Fruit fly (Drosophila melanogaster): Measurements from ENCODE around the gene CG9813.

The CG9813 gene

DNA sequence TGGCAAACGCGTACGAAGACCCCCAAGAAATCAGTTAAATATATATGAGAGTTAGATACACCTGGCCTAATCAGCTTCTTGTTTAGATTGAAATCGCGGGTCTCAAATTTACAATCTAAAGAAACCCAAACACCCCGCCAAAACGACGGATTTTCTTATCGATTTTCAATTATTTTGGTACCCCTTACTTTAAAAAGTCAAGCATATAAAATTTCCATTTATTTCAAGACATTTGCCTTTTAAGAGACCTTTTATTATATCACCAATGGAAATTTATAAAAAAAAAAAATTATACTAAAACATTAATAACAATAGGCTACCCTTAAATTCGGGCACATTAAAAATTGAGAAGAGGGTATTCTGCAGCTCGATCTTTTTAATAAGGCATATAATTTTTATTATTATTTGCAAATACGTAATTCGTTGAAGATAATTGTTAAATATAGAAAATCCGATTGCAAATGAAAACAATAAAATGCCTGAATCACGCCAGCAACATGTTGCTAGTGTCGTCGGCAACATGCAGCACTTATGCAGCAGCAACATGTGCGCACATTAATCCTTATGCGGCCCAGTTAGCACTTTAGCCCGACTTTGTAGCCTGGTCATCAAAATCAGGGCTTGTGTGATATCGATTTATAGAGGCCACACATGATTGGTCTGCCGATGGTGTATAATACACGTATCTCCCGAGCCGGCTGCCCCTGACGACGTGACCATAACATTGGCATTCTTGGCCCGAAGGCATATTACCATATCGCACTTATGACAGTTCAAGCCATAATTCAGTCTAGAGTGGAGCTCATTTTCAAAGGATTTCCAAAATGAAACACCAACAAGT, 7.5 kb downstream of the CG9813 start, which contains the start of the genes Lip3 and CG34309:
Gene Lip3, minus strand, starts transcription at position 65 of the 841 bp plus-strand sequence.
Gene CG34309, plus strand, starts transcription at position 791 of the 841 bp plus-strand sequence.
- TF ChIP-seq Sin3A (optimal IDR thresholded peaks at IDR 0.05) (no peak), ttk (optimal IDR thresholded peaks at IDR 0.05) (no peak), Myc (optimal IDR thresholded peaks at IDR 0.05) (no peak), insv (optimal IDR thresholded peaks at IDR 0.05) (no peak), h (optimal IDR thresholded peaks at IDR 0.05) (no peak), psq (optimal IDR thresholded peaks at IDR 0.05) (no peak)

- TF ChIP-seq insv (optimal IDR thresholded peaks at IDR 0.05): no peak
- no peak for TF ChIP-seq Sin3A (optimal IDR thresholded peaks at IDR 0.05)
- TF ChIP-seq Myc (optimal IDR thresholded peaks at IDR 0.05): no peak
- TF ChIP-seq psq (optimal IDR thresholded peaks at IDR 0.05): no peak
- no peak for TF ChIP-seq h (optimal IDR thresholded peaks at IDR 0.05)
Observed at dm6 chr3R:13369348-13369747, 10.2 kb downstream of the CG9813 start, which contains the start of gene CheA87a. TSS of gene CheA87a (plus strand) at chr3R:13369648.

DNA sequence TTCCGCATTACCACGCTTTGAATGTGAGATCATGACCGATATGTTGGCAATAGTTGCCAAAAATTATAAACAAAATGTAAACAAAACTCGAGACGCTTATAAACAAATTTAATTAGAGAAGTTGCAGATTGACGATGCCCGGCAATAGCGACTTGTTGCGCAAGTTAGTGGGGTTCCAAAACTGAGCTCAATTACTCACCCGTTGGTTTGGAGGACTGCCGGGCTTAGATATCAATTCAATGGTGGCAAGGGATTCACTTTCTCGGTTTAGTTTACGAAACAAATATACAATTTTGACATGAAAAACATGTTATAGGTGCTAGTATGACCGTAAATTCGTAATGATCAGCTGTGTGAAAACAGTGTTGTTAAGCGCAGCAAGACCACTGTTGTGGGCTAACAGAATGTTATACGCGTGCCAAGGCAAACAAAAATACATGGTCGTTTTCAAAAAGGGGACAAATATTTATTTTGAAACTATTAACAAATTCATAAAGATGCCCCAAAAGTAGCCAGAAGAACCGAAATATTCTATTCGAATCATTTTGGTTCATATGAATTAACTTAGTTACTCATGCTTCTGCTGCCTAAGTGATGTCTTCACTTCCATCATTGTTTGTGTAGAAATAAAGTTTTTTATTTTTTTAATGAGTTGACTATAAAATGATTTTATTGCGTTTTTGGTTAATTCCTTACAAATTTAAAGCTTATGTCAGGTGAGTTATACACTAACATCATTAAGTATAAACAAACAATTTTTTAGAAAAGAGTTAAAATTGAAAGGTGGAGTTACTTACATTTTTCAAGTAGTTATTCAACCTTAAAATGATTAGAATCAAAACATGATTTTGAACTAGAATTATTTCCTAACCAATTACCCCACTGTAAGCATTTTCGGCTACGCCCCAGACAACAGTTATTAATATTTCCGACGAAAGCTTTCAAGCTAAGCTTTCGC, 12.7 kb downstream of the CG9813 start, which contains the start of gene Elp6:
Gene Elp6, minus strand, starts transcription at position 350 of the 958 bp plus-strand sequence.
- TF ChIP-seq insv (optimal IDR thresholded peaks at IDR 0.05): no peak
- no peak for TF ChIP-seq Myc (optimal IDR thresholded peaks at IDR 0.05)

DNA sequence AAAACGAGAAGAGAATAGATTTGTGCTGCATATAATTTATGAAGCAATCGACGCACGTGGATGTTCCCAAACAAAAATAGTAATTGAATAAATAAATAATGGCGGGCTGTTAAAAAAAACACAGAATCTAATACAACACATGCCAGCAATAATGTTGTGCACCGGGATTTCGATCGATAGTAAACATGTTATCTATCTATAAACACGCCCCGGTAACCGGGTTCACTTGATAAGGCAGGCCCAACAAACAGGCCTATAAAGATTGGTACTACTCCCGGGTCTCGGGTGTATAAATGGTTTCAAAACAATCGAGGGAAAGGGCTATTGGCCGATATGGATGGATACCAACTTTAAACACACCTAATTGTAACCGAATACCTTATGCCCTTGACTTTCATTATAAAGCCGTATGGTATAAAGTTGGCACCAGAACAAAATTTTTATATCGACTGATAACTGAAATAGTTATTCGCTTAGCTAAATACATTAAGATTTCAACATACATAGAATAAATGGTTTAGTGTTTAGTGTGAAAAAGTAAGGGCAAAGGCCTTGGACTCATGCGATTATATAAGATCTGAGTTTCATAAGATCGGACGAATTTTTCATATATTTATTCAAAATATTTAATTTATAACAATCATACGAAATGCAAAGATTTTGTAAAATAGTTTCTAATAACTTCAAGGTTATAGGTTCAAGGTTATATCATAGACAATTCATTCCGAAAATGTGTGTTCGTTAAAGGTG, 13.7 kb downstream of the CG9813 start:
- no peak for TF ChIP-seq Myc (optimal IDR thresholded peaks at IDR 0.05)
- TF ChIP-seq ttk (optimal IDR thresholded peaks at IDR 0.05): no peak

- TF ChIP-seq psq (optimal IDR thresholded peaks at IDR 0.05) (no peak), Myc (optimal IDR thresholded peaks at IDR 0.05) (no peak), insv (optimal IDR thresholded peaks at IDR 0.05) (no peak), Sin3A (optimal IDR thresholded peaks at IDR 0.05) (no peak), ttk (optimal IDR thresholded peaks at IDR 0.05) (no peak), h (optimal IDR thresholded peaks at IDR 0.05) (no peak)
Observed at dm6 chr3R:13364175-13365174, 15.1 kb downstream of the CG9813 start, which contains the start of gene Dic1. TSS of gene Dic1 (plus strand) at chr3R:13364938.

- no peak for TF ChIP-seq Myc (optimal IDR thresholded peaks at IDR 0.05)
- TF ChIP-seq h (optimal IDR thresholded peaks at IDR 0.05): no peak
- no peak for TF ChIP-seq insv (optimal IDR thresholded peaks at IDR 0.05)
- no peak for TF ChIP-seq Sin3A (optimal IDR thresholded peaks at IDR 0.05)
- no peak for TF ChIP-seq psq (optimal IDR thresholded peaks at IDR 0.05)
- TF ChIP-seq ttk (optimal IDR thresholded peaks at IDR 0.05): no peak
Observed at dm6 chr3R:13363347-13363994, 16.1 kb downstream of the CG9813 start.

dm6 chr3R:13360108-13360507, 19.5 kb downstream of the CG9813 start:
- TF ChIP-seq Myc (optimal IDR thresholded peaks at IDR 0.05) (no peak), Sin3A (optimal IDR thresholded peaks at IDR 0.05) (no peak)

- TF ChIP-seq Myc (optimal IDR thresholded peaks at IDR 0.05) (no peak), psq (optimal IDR thresholded peaks at IDR 0.05) (no peak), h (optimal IDR thresholded peaks at IDR 0.05) (no peak), insv (optimal IDR thresholded peaks at IDR 0.05) (no peak), Sin3A (optimal IDR thresholded peaks at IDR 0.05) (no peak), ttk (optimal IDR thresholded peaks at IDR 0.05) (no peak)
Observed at dm6 chr3R:13356960-13357359, 22.6 kb downstream of the CG9813 start.

DNA sequence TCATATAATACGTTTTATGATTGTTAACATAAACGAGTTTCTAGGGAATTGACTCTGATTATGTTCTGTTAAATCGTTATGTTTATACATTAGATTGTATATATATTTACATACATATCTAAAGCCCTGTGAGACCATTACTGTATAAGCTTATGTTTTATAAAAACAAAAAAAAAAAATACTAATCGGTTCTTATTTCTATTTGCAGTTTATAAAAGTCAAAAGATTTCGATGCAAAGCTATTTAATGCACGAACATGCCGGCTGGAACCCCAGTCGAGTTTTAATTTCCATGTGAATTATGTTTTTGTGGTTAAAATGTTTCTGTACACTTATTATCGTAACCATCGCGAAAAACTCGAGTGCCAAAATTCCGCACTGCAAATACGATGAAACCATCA, 26.2 kb downstream of the CG9813 start, which contains the start of gene mthl12:
Gene mthl12, plus strand, starts transcription at position 301 of the 400 bp plus-strand sequence.
- TF ChIP-seq psq (optimal IDR thresholded peaks at IDR 0.05) (no peak), insv (optimal IDR thresholded peaks at IDR 0.05) (no peak), Myc (optimal IDR thresholded peaks at IDR 0.05) (no peak), Sin3A (optimal IDR thresholded peaks at IDR 0.05) (no peak), ttk (optimal IDR thresholded peaks at IDR 0.05) (no peak), h (optimal IDR thresholded peaks at IDR 0.05) (no peak)

DNA sequence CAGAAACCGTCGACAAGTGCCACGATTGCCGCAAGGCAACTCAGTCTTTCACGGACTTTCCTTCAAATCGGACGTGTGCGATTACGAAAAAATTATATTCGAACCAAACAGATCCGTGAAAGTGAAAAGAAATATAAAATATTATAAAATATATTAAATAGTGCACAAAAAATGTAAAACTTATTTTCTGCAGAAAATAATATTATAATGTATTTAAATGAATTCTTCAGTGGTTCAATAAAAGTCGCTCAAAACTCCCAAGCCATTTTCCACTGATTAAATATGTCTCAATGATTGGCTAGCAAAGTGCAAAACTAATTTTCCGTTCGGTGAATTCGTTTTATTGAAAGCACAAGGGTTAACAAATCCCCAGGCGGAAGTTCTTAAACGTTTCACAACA, 41.5 kb downstream of the CG9813 start, which contains the start of gene PK2-R1:
Gene PK2-R1, plus strand, starts transcription at position 301 of the 400 bp plus-strand sequence.
- TF ChIP-seq psq (optimal IDR thresholded peaks at IDR 0.05) (no peak), Myc (optimal IDR thresholded peaks at IDR 0.05) (no peak), ttk (optimal IDR thresholded peaks at IDR 0.05) (no peak), insv (optimal IDR thresholded peaks at IDR 0.05) (no peak), Sin3A (optimal IDR thresholded peaks at IDR 0.05) (no peak), h (optimal IDR thresholded peaks at IDR 0.05) (no peak)
